Worm (Caenorhabditis elegans): ENCODE data around the gene kin-19.

Gene kin-19

ce11 chrIII:4066333-4066732 lies 20.1 kb downstream of the kin-19 start, which contains the start of gene unc-79:
Gene unc-79 (plus strand): TSS chrIII:4066633.
- no peak for TF ChIP-seq pros-1 (tag; optimal IDR thresholded peaks at IDR 0.05)
- TF ChIP-seq che-1 (tag; optimal IDR thresholded peaks at IDR 0.05) = no peak
- no peak for TF ChIP-seq pax-1 (tag; optimal IDR thresholded peaks at IDR 0.05)
- TF ChIP-seq C38D4.7 (GFP tag; optimal IDR thresholded peaks at IDR 0.05) = no peak
- no peak for TF ChIP-seq ceh-30 (tag; optimal IDR thresholded peaks at IDR 0.05)

ce11 chrIII:4063724-4064123 lies 22.7 kb downstream of the kin-19 start:
- TF ChIP-seq mec-3 (tag; optimal IDR thresholded peaks at IDR 0.05; ENCODE audit: borderline replicate concordance) (no peak), fkh-6 (tag; optimal IDR thresholded peaks at IDR 0.05) (no peak), ceh-48 (tag; optimal IDR thresholded peaks at IDR 0.05) (peak; percentile 87), ceh-31 (tag; optimal IDR thresholded peaks at IDR 0.05) (peak; percentile 53), tbx-2 (tag; optimal IDR thresholded peaks at IDR 0.05) (peak; percentile 28), ref-2 (tag; optimal IDR thresholded peaks at IDR 0.05) (peak; percentile 19), hlh-30 (tag; optimal IDR thresholded peaks at IDR 0.05; ENCODE audit: insufficient read depth) (no peak), eyg-1 (tag; optimal IDR thresholded peaks at IDR 0.05) (no peak), unc-42 (tag; optimal IDR thresholded peaks at IDR 0.05) (peak; percentile 63), fkh-10 (GFP tag; optimal IDR thresholded peaks at IDR 0.05) (no peak), unc-86 (tag; optimal IDR thresholded peaks at IDR 0.05) (no peak), Y22D7AL.16 (tag; optimal IDR thresholded peaks at IDR 0.05) (no peak), hlh-15 (tag; optimal IDR thresholded peaks at IDR 0.05) (no peak), ceh-18 (tag; optimal IDR thresholded peaks at IDR 0.05) (peak; percentile 33), pat-9 (tag; optimal IDR thresholded peaks at IDR 0.05) (no peak), ceh-24 (tag; optimal IDR thresholded peaks at IDR 0.05) (no peak), unc-55 (GFP tag; optimal IDR thresholded peaks at IDR 0.05) (peak; percentile 32), ceh-2 (tag; optimal IDR thresholded peaks at IDR 0.05) (no peak), ceh-30 (tag; optimal IDR thresholded peaks at IDR 0.05) (no peak), unc-3 (GFP tag; conservative IDR thresholded peaks at IDR 0.05) (no peak), unc-3 (tag; optimal IDR thresholded peaks at IDR 0.05) (peak; percentile 78), T23F11.4 (GFP tag; optimal IDR thresholded peaks at IDR 0.05) (no peak), C08G9.2 (tag; optimal IDR thresholded peaks at IDR 0.05) (peak; percentile 13), sox-4 (tag; optimal IDR thresholded peaks at IDR 0.05) (no peak)

ce11 chrIII:4060019-4060418 lies 26.4 kb downstream of the kin-19 start, which contains the start of gene his-70:
Gene his-70 (minus strand): TSS chrIII:4060119.
- TF ChIP-seq pqm-1 (tag; optimal IDR thresholded peaks at IDR 0.05) = no peak
- TF ChIP-seq hlh-8 (tag; optimal IDR thresholded peaks at IDR 0.05) = no peak
- TF ChIP-seq mec-3 (tag; optimal IDR thresholded peaks at IDR 0.05; ENCODE audit: borderline replicate concordance) = no peak
- no peak for TF ChIP-seq elt-2 (tag; optimal IDR thresholded peaks at IDR 0.05)
- TF ChIP-seq pros-1 (tag; optimal IDR thresholded peaks at IDR 0.05) = no peak
- no peak for TF ChIP-seq ref-2 (tag; optimal IDR thresholded peaks at IDR 0.05)
- TF ChIP-seq ceh-48 (tag; optimal IDR thresholded peaks at IDR 0.05) = no peak

- TF ChIP-seq tbx-7 (tag; optimal IDR thresholded peaks at IDR 0.05) (no peak), ceh-30 (tag; optimal IDR thresholded peaks at IDR 0.05) (no peak), ceh-45 (GFP tag; IDR thresholded peaks at IDR 0.05) (no peak)
Measured at ce11 chrIII:4058643-4059042, 27.8 kb downstream of the kin-19 start, which contains the start of gene his-69. Gene his-69 (minus strand): TSS chrIII:4058743.

ce11 chrIII:4057894-4058293 lies 28.5 kb downstream of the kin-19 start, which contains the start of gene rcq-5:
Gene rcq-5 (minus strand): TSS chrIII:4057976.
- TF ChIP-seq unc-42 (tag; optimal IDR thresholded peaks at IDR 0.05) = peak; percentile 78
- no peak for TF ChIP-seq fax-1 (tag; optimal IDR thresholded peaks at IDR 0.05)

Data from whole organism, late embryonic.